Worm (Caenorhabditis elegans) whole organism, late embryonic: ENCODE measurements around the gene acn-1.

Source experiments
- F13H6.1 ChIP-seq: sonication (generic microtip); optimal IDR thresholded peaks from 2 replicates; lab custom pipeline; 2016; ENCODE audit warnings: missing genetic modification characterization, missing compliant biosample characterization
- K09A11.1 ChIP-seq: sonication (generic microtip); optimal IDR thresholded peaks from 2 replicates; lab custom pipeline; 2017; ENCODE audit warnings: antibody characterized with exemption, mild to moderate bottlenecking, missing genetic modification characterization, missing compliant biosample characterization; ENCODE audit not compliant: insufficient read depth
- ama-1 ChIP-seq: fragments of 150-350 bp; optimal IDR thresholded peaks from 2 replicates; lab custom pipeline; 2014
- elt-2 ChIP-seq: sonication (generic microtip); optimal IDR thresholded peaks from 2 replicates; lab custom pipeline; 2016; ENCODE audit warnings: missing genetic modification reagents, missing genetic modification characterization, missing compliant biosample characterization
- gmeb-2 ChIP-seq: sonication (generic microtip); optimal IDR thresholded peaks from 2 replicates; lab custom pipeline; 2016; ENCODE audit warnings: missing genetic modification characterization, inconsistent platforms, missing compliant biosample characterization
- lin-11 ChIP-seq: fragments of 200-800 bp; sonication (Bioruptor generic); optimal IDR thresholded peaks from 2 replicates; lab custom pipeline; 2018; ENCODE audit warnings: mild to moderate bottlenecking, missing genetic modification characterization, missing compliant biosample characterization
- pha-4 ChIP-seq: fragments of 150-350 bp; optimal IDR thresholded peaks from 2 replicates; lab custom pipeline; 2018; ENCODE audit warnings: missing biosample characterization, missing genetic modification reagents, missing genetic modification characterization
- zip-5 ChIP-seq: sonication (generic microtip); optimal IDR thresholded peaks from 2 replicates; lab custom pipeline; 2016; ENCODE audit warnings: missing genetic modification characterization, missing compliant biosample characterization

DNA sequence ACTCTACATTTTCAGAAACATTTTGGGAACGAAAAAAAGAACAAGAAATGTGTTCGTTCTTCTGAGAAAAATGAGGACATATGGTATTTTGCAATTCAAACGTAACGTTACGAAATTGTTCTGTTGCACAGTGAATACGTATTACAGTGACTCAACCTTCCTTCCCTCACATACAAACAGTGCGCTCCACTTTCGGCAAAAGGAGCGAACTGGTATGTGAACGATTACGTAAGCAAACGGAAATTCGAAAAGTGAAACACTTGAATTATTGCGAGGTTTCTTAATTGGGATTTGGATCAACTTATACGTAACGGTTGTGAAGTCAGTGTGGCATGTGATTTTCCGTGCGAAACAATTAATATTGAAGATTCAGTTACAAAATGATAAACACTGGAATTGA, 23.9 kb upstream of the acn-1 start:
- TF ChIP-seq ama-1 (lab: Kevin White, UChicago) (no peak), pha-4 (no peak), K09A11.1 (tag; lab: Kevin White, UChicago) (no peak), F13H6.1 (tag; lab: Kevin White, UChicago) (no peak), lin-11 (tag; lab: Kevin White, UChicago) (no peak), elt-2 (tag; lab: Kevin White, UChicago) (no peak), zip-5 (tag; lab: Kevin White, UChicago) (no peak), gmeb-2 (tag; lab: Kevin White, UChicago) (no peak)
